Worm (Caenorhabditis elegans): ENCODE results near the gene Y75B8A.44.

- TF ChIP-seq hmg-20 (GFP tag; IDR thresholded peaks at IDR 0.05): no peak
- TF ChIP-seq dpl-1 (GFP tag; optimal IDR thresholded peaks at IDR 0.05): no peak
- no peak for TF ChIP-seq nfya-1 (tag; optimal IDR thresholded peaks at IDR 0.05; ENCODE audit: borderline replicate concordance, insufficient read depth)
- TF ChIP-seq unc-62 (GFP tag; optimal IDR thresholded peaks at IDR 0.05): no peak
- TF ChIP-seq ama-1 (optimal IDR thresholded peaks at IDR 0.05): no peak
- TF ChIP-seq ama-1 (GFP tag; optimal IDR thresholded peaks at IDR 0.05): no peak
- TF ChIP-seq hlh-12 (tag; optimal IDR thresholded peaks at IDR 0.05): no peak
- TF ChIP-seq lsy-27 (tag; optimal IDR thresholded peaks at IDR 0.05; ENCODE audit: borderline replicate concordance, insufficient read depth): no peak
- no peak for TF ChIP-seq Y67H2A.10 (GFP tag; conservative IDR thresholded peaks at IDR 0.05)
These were observed 33.6 kb downstream of the Y75B8A.44 start for ce11 chrIII:12227935-12228334.
